Worm (Caenorhabditis elegans): ENCODE data around the gene phf-30.

ce11 chrV:8467031-8467430 lies 1.8 kb upstream of the phf-30 start, which contains the start of gene mrpl-4:
- TF ChIP-seq hmg-4 (GFP tag; optimal IDR thresholded peaks at IDR 0.05) (no peak), ama-1 (optimal IDR thresholded peaks at IDR 0.05) (no peak)
